Worm (Caenorhabditis elegans) whole organism, L2 larva: ENCODE measurements around the gene ZK1128.3.

Experiments
- C34F6.9 ChIP-seq: fragments of 150-350 bp; optimal IDR thresholded peaks from 2 replicates; lab custom pipeline; 2014; ENCODE audit warnings: missing biosample characterization, missing genetic modification characterization
- F13H6.1 ChIP-seq: sonication (generic microtip); optimal IDR thresholded peaks from 2 replicates; lab custom pipeline; 2016; ENCODE audit warnings: missing genetic modification characterization, missing compliant biosample characterization
- R02D3.7 ChIP-seq: fragments of 150-350 bp; optimal IDR thresholded peaks from 2 replicates; lab custom pipeline; 2014; ENCODE audit warnings: missing biosample characterization, missing genetic modification characterization
- Y55F3AM.14 ChIP-seq: fragments of 200-800 bp; sonication (Bioruptor generic); optimal IDR thresholded peaks from 2 replicates; lab custom pipeline; 2018; ENCODE audit warnings: mild to moderate bottlenecking, missing genetic modification characterization, missing compliant biosample characterization
- ZK546.5 ChIP-seq: sonication (generic microtip); optimal IDR thresholded peaks from 2 replicates; lab custom pipeline; 2017; ENCODE audit warnings: missing biosample characterization, missing genetic modification characterization
- aly-2 ChIP-seq: fragments of 150-350 bp; optimal IDR thresholded peaks from 2 replicates; lab custom pipeline; 2014; ENCODE audit warnings: missing biosample characterization, missing genetic modification characterization
- ama-1 ChIP-seq: fragments of 150-350 bp; optimal IDR thresholded peaks from 2 replicates; lab custom pipeline; 2018; ENCODE audit warnings: inconsistent platforms
- ceh-16 ChIP-seq: fragments of 150-350 bp; optimal IDR thresholded peaks from 2 replicates; lab custom pipeline; 2014; ENCODE audit warnings: missing biosample characterization, missing genetic modification characterization
- ceh-82 ChIP-seq: fragments of 150-350 bp; optimal IDR thresholded peaks from 2 replicates; lab custom pipeline; 2014; ENCODE audit warnings: missing biosample characterization, missing genetic modification characterization
- crh-2 ChIP-seq: sonication (generic microtip); optimal IDR thresholded peaks from 2 replicates; lab custom pipeline; 2017; ENCODE audit warnings: missing biosample characterization, missing genetic modification characterization
- elt-1 ChIP-seq: fragments of 150-350 bp; optimal IDR thresholded peaks from 2 replicates; lab custom pipeline; 2014; ENCODE audit warnings: missing biosample characterization, missing genetic modification characterization
- elt-3 ChIP-seq: sonication (generic microtip); optimal IDR thresholded peaks from 2 replicates; lab custom pipeline; 2017; ENCODE audit warnings: missing biosample characterization, missing genetic modification characterization
- fos-1 ChIP-seq: fragments of 150-350 bp; optimal IDR thresholded peaks from 2 replicates; lab custom pipeline; 2014; ENCODE audit warnings: missing biosample characterization, missing genetic modification characterization
- gmeb-1 ChIP-seq: fragments of 150-350 bp; optimal IDR thresholded peaks from 2 replicates; lab custom pipeline; 2014; ENCODE audit warnings: missing biosample characterization, missing genetic modification characterization
- lin-11 ChIP-seq: fragments of 150-350 bp; sonication (generic microtip); optimal IDR thresholded peaks from 2 replicates; lab custom pipeline; 2014; ENCODE audit warnings: missing biosample characterization, missing genetic modification characterization, inconsistent platforms, mixed read lengths
- lin-39 ChIP-seq: fragments of 150-350 bp; optimal IDR thresholded peaks from 2 replicates; lab custom pipeline; 2014; ENCODE audit warnings: missing biosample characterization, missing genetic modification reagents, missing genetic modification characterization
- lsy-2 ChIP-seq, 2 experiments: fragments of 150-350 bp in 1 of 2; sonication (generic microtip) in 1 of 2; optimal IDR thresholded peaks; 2 replicates each; lab custom pipeline; 2014 to 2017; ENCODE audit warnings: missing biosample characterization in 2 of 2, missing genetic modification characterization in 2 of 2
- mab-5 ChIP-seq: fragments of 150-350 bp; optimal IDR thresholded peaks from 2 replicates; lab custom pipeline; 2014; ENCODE audit warnings: missing biosample characterization, missing genetic modification characterization
- mbf-1 ChIP-seq: sonication (generic microtip); optimal IDR thresholded peaks from 2 replicates; lab custom pipeline; 2017; ENCODE audit warnings: missing biosample characterization, missing genetic modification characterization
- nhr-10 ChIP-seq: sonication (generic microtip); optimal IDR thresholded peaks from 2 replicates; lab custom pipeline; 2017; ENCODE audit warnings: missing biosample characterization, missing genetic modification characterization
- nhr-12 ChIP-seq: fragments of 150-350 bp; optimal IDR thresholded peaks from 2 replicates; lab custom pipeline; 2014; ENCODE audit warnings: missing biosample characterization, missing genetic modification characterization
- nhr-129 ChIP-seq: fragments of 150-350 bp; optimal IDR thresholded peaks from 2 replicates; lab custom pipeline; 2014; ENCODE audit warnings: missing biosample characterization, missing genetic modification characterization
- nhr-21 ChIP-seq: fragments of 150-350 bp; optimal IDR thresholded peaks from 2 replicates; lab custom pipeline; 2014; ENCODE audit warnings: missing biosample characterization, missing genetic modification characterization
- nhr-23 ChIP-seq: fragments of 150-350 bp; optimal IDR thresholded peaks from 2 replicates; lab custom pipeline; 2014; ENCODE audit warnings: missing biosample characterization, missing genetic modification reagents, missing genetic modification characterization
- nhr-237 ChIP-seq: fragments of 150-350 bp; optimal IDR thresholded peaks from 2 replicates; lab custom pipeline; 2014; ENCODE audit warnings: missing biosample characterization, missing genetic modification characterization
- nhr-25 ChIP-seq: fragments of 150-350 bp; sonication (generic microtip); optimal IDR thresholded peaks from 3 replicates; lab custom pipeline; 2014; ENCODE audit warnings: missing biosample characterization, missing genetic modification characterization
- nhr-77 ChIP-seq: fragments of 150-350 bp; optimal IDR thresholded peaks from 2 replicates; lab custom pipeline; 2014; ENCODE audit warnings: missing biosample characterization, missing genetic modification characterization
- peb-1 ChIP-seq: fragments of 150-350 bp; optimal IDR thresholded peaks from 2 replicates; lab custom pipeline; 2014; ENCODE audit warnings: missing biosample characterization, missing genetic modification characterization
- sem-4 ChIP-seq: fragments of 150-350 bp; optimal IDR thresholded peaks from 2 replicates; lab custom pipeline; 2014; ENCODE audit warnings: missing biosample characterization, missing genetic modification reagents, missing genetic modification characterization
- skn-1 ChIP-seq: sonication (generic microtip); optimal IDR thresholded peaks from 2 replicates; lab custom pipeline; 2017; ENCODE audit warnings: missing biosample characterization, missing genetic modification characterization
- sma-3 ChIP-seq: sonication (generic microtip); optimal IDR thresholded peaks from 2 replicates; lab custom pipeline; 2016; ENCODE audit warnings: missing genetic modification reagents, missing genetic modification characterization, missing compliant biosample characterization
- snpc-4 ChIP-seq: fragments of 150-350 bp; optimal IDR thresholded peaks from 2 replicates; lab custom pipeline; 2014; ENCODE audit warnings: missing biosample characterization, missing genetic modification characterization
- unc-55 ChIP-seq: fragments of 150-350 bp; sonication (generic microtip); optimal IDR thresholded peaks from 3 replicates; lab custom pipeline; 2014; ENCODE audit warnings: missing biosample characterization, missing genetic modification reagents, missing genetic modification characterization
- unc-62 ChIP-seq: fragments of 150-350 bp; optimal IDR thresholded peaks from 2 replicates; lab custom pipeline; 2014; ENCODE audit warnings: missing biosample characterization, missing genetic modification reagents, missing genetic modification characterization
- zag-1 ChIP-seq: fragments of 150-350 bp; optimal IDR thresholded peaks from 2 replicates; lab custom pipeline; 2014; ENCODE audit warnings: missing biosample characterization, missing genetic modification characterization
- ztf-1 ChIP-seq: fragments of 200-800 bp; sonication (Bioruptor generic); conservative IDR thresholded peaks from 2 replicates; pipeline ENCODE4 v1.3.6; 2022; ENCODE audit warnings: missing genetic modification characterization, missing compliant biosample characterization
- ztf-11 ChIP-seq: sonication (generic microtip); optimal IDR thresholded peaks from 2 replicates; lab custom pipeline; 2017; ENCODE audit warnings: missing biosample characterization, missing genetic modification characterization
- ztf-4 ChIP-seq: fragments of 150-350 bp; optimal IDR thresholded peaks from 2 replicates; lab custom pipeline; 2014; ENCODE audit warnings: missing biosample characterization, missing genetic modification characterization

Gene ZK1128.3

ce11 chrIII:10120076-10120831 is 1.5 kb upstream of the ZK1128.3 start, which contains the start of the genes gtf-2H3 and ham-3:
Gene gtf-2H3 (minus strand): TSS chrIII:10120148.
Gene ham-3 (plus strand): TSS chrIII:10120781.
- TF ChIP-seq sma-3 (GFP tag; lab: Kevin White, UChicago) (no peak), R02D3.7 (no peak), unc-55 (GFP tag; lab: Kevin White, UChicago) (peak; percentile 34), aly-2 (no peak), Y55F3AM.14 (GFP tag; lab: Kevin White, UChicago) (no peak), lsy-2 (tag; optimal IDR thresholded peaks at IDR 0.05; lab: Kevin White, UChicago) (peak in 1 of 2 experiments; percentile 13), F13H6.1 (tag; lab: Kevin White, UChicago) (no peak), C34F6.9 (tag; lab: Kevin White, UChicago) (peak; percentile 40)
- TF ChIP-seq, all 48 proteins: peak for 3

- no peak for TF ChIP-seq nhr-10 (tag; lab: Kevin White, UChicago)
- no peak for TF ChIP-seq lin-11 (tag; lab: Kevin White, UChicago)
- no peak for TF ChIP-seq snpc-4 (tag; lab: Kevin White, UChicago)
- TF ChIP-seq ztf-1 (GFP tag; lab: Robert Waterston, UW), result no peak
- TF ChIP-seq unc-55 (GFP tag; lab: Kevin White, UChicago), result peak; percentile 54
- no peak for TF ChIP-seq mbf-1 (tag; lab: Kevin White, UChicago)
- peak; percentile 48 for TF ChIP-seq C34F6.9 (tag; lab: Kevin White, UChicago)
- peak; percentile 60 for TF ChIP-seq gmeb-1
- no peak for TF ChIP-seq mab-5 (tag; lab: Kevin White, UChicago)
- no peak for TF ChIP-seq ztf-4
- no peak for TF ChIP-seq nhr-12 (tag; lab: Kevin White, UChicago)
- no peak for TF ChIP-seq lin-39 (tag; lab: Kevin White, UChicago)
- TF ChIP-seq nhr-77 (tag; lab: Kevin White, UChicago), result no peak
- TF ChIP-seq skn-1 (tag; lab: Kevin White, UChicago), result no peak
- TF ChIP-seq elt-1 (tag; lab: Kevin White, UChicago), result no peak
- TF ChIP-seq F13H6.1 (tag; lab: Kevin White, UChicago), result no peak
- TF ChIP-seq zag-1 (tag; lab: Kevin White, UChicago), result no peak
- TF ChIP-seq ceh-82 (tag; lab: Kevin White, UChicago), result no peak
- no peak for TF ChIP-seq nhr-129
- TF ChIP-seq R02D3.7, result peak; percentile 66
- TF ChIP-seq unc-62 (GFP tag; lab: Kevin White, UChicago), result no peak
- TF ChIP-seq nhr-21 (tag; lab: Kevin White, UChicago), result no peak
- TF ChIP-seq lsy-2 (tag; optimal IDR thresholded peaks at IDR 0.05; lab: Kevin White, UChicago), result peak in 1 of 2 experiments; percentile 58
These were observed 4.1 kb downstream of the ZK1128.3 start, which contains the start of the genes ZK1128.1 and mett-10 for ce11 chrIII:10114662-10115061. Gene ZK1128.1 (minus strand): TSS chrIII:10114760. Gene mett-10 (plus strand): TSS chrIII:10115036.

ce11 chrIII:10112958-10113357 is 5.8 kb downstream of the ZK1128.3 start, which contains the start of gene vps-29:
Gene vps-29 (minus strand): TSS chrIII:10113058.
- no peak for TF ChIP-seq Y55F3AM.14 (GFP tag; lab: Kevin White, UChicago)
- no peak for TF ChIP-seq zag-1 (tag; lab: Kevin White, UChicago)
- TF ChIP-seq crh-2 (tag; lab: Kevin White, UChicago), result no peak
- no peak for TF ChIP-seq peb-1 (tag; lab: Kevin White, UChicago)

- TF ChIP-seq fos-1 (tag; lab: Kevin White, UChicago) (no peak), ceh-82 (tag; lab: Kevin White, UChicago) (no peak), elt-3 (tag; lab: Kevin White, UChicago) (no peak), peb-1 (tag; lab: Kevin White, UChicago) (no peak), nhr-129 (no peak), ceh-16 (tag; lab: Kevin White, UChicago) (no peak), nhr-25 (tag; lab: Kevin White, UChicago) (no peak), sma-3 (GFP tag; lab: Kevin White, UChicago) (no peak), aly-2 (no peak), sem-4 (tag; lab: Kevin White, UChicago) (no peak), nhr-12 (tag; lab: Kevin White, UChicago) (no peak), ZK546.5 (tag; lab: Kevin White, UChicago) (no peak), ama-1 (lab: Kevin White, UChicago) (no peak), nhr-237 (tag; lab: Kevin White, UChicago) (no peak), ztf-11 (tag; lab: Kevin White, UChicago) (no peak), nhr-23 (no peak), nhr-21 (tag; lab: Kevin White, UChicago) (no peak), F13H6.1 (tag; lab: Kevin White, UChicago) (no peak)
These were observed 9.7 kb downstream of the ZK1128.3 start, which contains the start of gene T16H12.9 for ce11 chrIII:10108995-10109394. Gene T16H12.9 (plus strand): TSS chrIII:10109295.
